Fruit fly (Drosophila melanogaster) whole organism, embryonic: ENCODE results near the gene CG10343.
A peak's percentile ranks its signal among the peaks of the same experiment; 100 is the strongest.

Experiments used
- ATbp ChIP-seq: fragments of 200-800 bp; sonication (Bioruptor generic); optimal IDR thresholded peaks from 2 replicates; lab custom pipeline; 2017; ENCODE audit warnings: missing biosample characterization, mild to moderate bottlenecking, missing genetic modification characterization, missing genetic modification reagents
- BtbVII ChIP-seq: fragments of 200-800 bp; sonication (Bioruptor generic); optimal IDR thresholded peaks from 3 replicates; lab custom pipeline; 2017; ENCODE audit warnings: missing biosample characterization, mild to moderate bottlenecking, missing genetic modification characterization
- C15 ChIP-seq: fragments of 200-800 bp; sonication (Bioruptor generic); IDR thresholded peaks from 3 replicates; pipeline ENCODE4 v1.3.6; 2022; ENCODE audit warnings: missing biosample characterization, missing genetic modification characterization
- CG10654 ChIP-seq: fragments of 200-800 bp; sonication (Bioruptor generic); optimal IDR thresholded peaks from 2 replicates; lab custom pipeline; 2016; ENCODE audit warnings: missing biosample characterization, missing genetic modification characterization
- CG11456 ChIP-seq: fragments of 200-800 bp; sonication (Bioruptor generic); IDR thresholded peaks from 3 replicates; pipeline ENCODE4 v1.3.6; 2022; ENCODE audit warnings: missing biosample characterization, missing genetic modification characterization
- CG13287 ChIP-seq: fragments of 200-800 bp; sonication (Bioruptor generic); IDR thresholded peaks from 2 replicates; pipeline ENCODE4 v1.3.6; 2022; ENCODE audit warnings: missing biosample characterization, missing genetic modification characterization; ENCODE audit not compliant: partially characterized antibody
- CG13296 ChIP-seq: fragments of 200-800 bp; sonication (Bioruptor generic); optimal IDR thresholded peaks from 3 replicates; lab custom pipeline; 2018; ENCODE audit warnings: missing biosample characterization, mild to moderate bottlenecking, missing genetic modification characterization
- CG14965 ChIP-seq: fragments of 200-800 bp; sonication (Bioruptor generic); optimal IDR thresholded peaks from 2 replicates; lab custom pipeline; 2016; ENCODE audit warnings: missing biosample characterization, missing genetic modification characterization, borderline replicate concordance
- CG15269 ChIP-seq: fragments of 200-800 bp; sonication (Bioruptor generic); optimal IDR thresholded peaks from 2 replicates; lab custom pipeline; 2018; ENCODE audit warnings: missing biosample characterization, mild to moderate bottlenecking, missing genetic modification characterization, moderate library complexity
- CG1647 ChIP-seq: fragments of 200-800 bp; sonication (Bioruptor generic); optimal IDR thresholded peaks from 3 replicates; lab custom pipeline; 2016; ENCODE audit warnings: missing biosample characterization, missing genetic modification characterization
- CG16813 ChIP-seq: fragments of 200-800 bp; sonication (Bioruptor generic); IDR thresholded peaks from 3 replicates; pipeline ENCODE4 v1.3.6; 2022; ENCODE audit warnings: missing biosample characterization, missing genetic modification characterization; ENCODE audit not compliant: partially characterized antibody
- CG18619 ChIP-seq: fragments of 200-800 bp; sonication (Bioruptor generic); optimal IDR thresholded peaks from 3 replicates; lab custom pipeline; 2017; ENCODE audit warnings: missing biosample characterization, mild to moderate bottlenecking, missing genetic modification characterization
- CG2120 ChIP-seq: fragments of 200-800 bp; sonication (Bioruptor generic); optimal IDR thresholded peaks from 3 replicates; lab custom pipeline; 2016; ENCODE audit warnings: missing biosample characterization, missing genetic modification characterization
- CG30431 ChIP-seq: fragments of 200-800 bp; sonication (Bioruptor generic); optimal IDR thresholded peaks from 2 replicates; lab custom pipeline; 2017; ENCODE audit warnings: missing biosample characterization, missing genetic modification characterization
- CG4617 ChIP-seq: fragments of 200-800 bp; sonication (Bioruptor generic); optimal IDR thresholded peaks from 3 replicates; lab custom pipeline; 2016; ENCODE audit warnings: missing biosample characterization, missing genetic modification characterization, borderline replicate concordance
- CG4730 ChIP-seq: fragments of 200-800 bp; sonication (Bioruptor generic); IDR thresholded peaks from 2 replicates; pipeline ENCODE4 v1.3.6; 2022; ENCODE audit warnings: missing biosample characterization, missing genetic modification characterization
- CG6683 ChIP-seq: fragments of 200-800 bp; sonication (Bioruptor generic); optimal IDR thresholded peaks from 2 replicates; lab custom pipeline; 2017; ENCODE audit warnings: missing biosample characterization, mild to moderate bottlenecking, missing genetic modification characterization, missing genetic modification reagents
- CG6854 ChIP-seq: fragments of 200-800 bp; sonication (Bioruptor generic); optimal IDR thresholded peaks from 3 replicates; lab custom pipeline; 2017; ENCODE audit warnings: missing biosample characterization, mild to moderate bottlenecking, missing genetic modification characterization
- CG8388 ChIP-seq: fragments of 200-800 bp; sonication (Bioruptor generic); optimal IDR thresholded peaks from 2 replicates; lab custom pipeline; 2019; ENCODE audit warnings: missing biosample characterization, mild to moderate bottlenecking, missing genetic modification characterization, moderate library complexity
- CG8944 ChIP-seq: fragments of 200-800 bp; sonication (Bioruptor generic); optimal IDR thresholded peaks from 3 replicates; lab custom pipeline; 2016; ENCODE audit warnings: missing biosample characterization, missing genetic modification characterization
- CG9609 ChIP-seq: fragments of 200-800 bp; sonication (Bioruptor generic); optimal IDR thresholded peaks from 3 replicates; lab custom pipeline; 2016; ENCODE audit warnings: missing biosample characterization, missing genetic modification characterization
- CG9727 ChIP-seq: fragments of 200-800 bp; sonication (Bioruptor generic); optimal IDR thresholded peaks from 3 replicates; lab custom pipeline; 2017; ENCODE audit warnings: missing biosample characterization, mild to moderate bottlenecking, missing genetic modification characterization
- CHES-1-like ChIP-seq: fragments of 200-800 bp; sonication (Bioruptor generic); optimal IDR thresholded peaks from 2 replicates; lab custom pipeline; 2016; ENCODE audit warnings: missing biosample characterization, missing genetic modification characterization
- Deaf1 ChIP-seq: fragments of 200-800 bp; optimal IDR thresholded peaks from 3 replicates; lab custom pipeline; 2019; ENCODE audit warnings: missing biosample characterization, mild to moderate bottlenecking, missing genetic modification characterization, moderate library complexity
- Dek ChIP-seq: fragments of 200-800 bp; sonication (Bioruptor generic); optimal IDR thresholded peaks from 3 replicates; lab custom pipeline; 2019; ENCODE audit warnings: missing biosample characterization, mild to moderate bottlenecking, missing genetic modification characterization, moderate library complexity
- Fer2 ChIP-seq: fragments of 200-800 bp; sonication (Bioruptor generic); optimal IDR thresholded peaks from 2 replicates; lab custom pipeline; 2018; ENCODE audit warnings: missing biosample characterization, mild to moderate bottlenecking, missing genetic modification characterization, moderate library complexity
- Gug ChIP-seq: fragments of 200-800 bp; sonication (Bioruptor generic); IDR thresholded peaks from 4 replicates; pipeline ENCODE4 v1.3.6; 2022; ENCODE audit warnings: missing biosample characterization, missing genetic modification characterization
- H2.0 ChIP-seq: fragments of 200-800 bp; sonication (Bioruptor generic); IDR thresholded peaks from 2 replicates; pipeline ENCODE4 v1.3.6; 2022; ENCODE audit warnings: missing biosample characterization, missing genetic modification characterization
- HHEX ChIP-seq: fragments of 200-800 bp; sonication (Bioruptor generic); optimal IDR thresholded peaks from 3 replicates; lab custom pipeline; 2017; ENCODE audit warnings: missing biosample characterization, mild to moderate bottlenecking, missing genetic modification characterization, missing genetic modification reagents
- Hr51 ChIP-seq, 2 experiments: fragments of 200-800 bp; sonication (Bioruptor generic); optimal IDR thresholded peaks; 2 replicates in 1 of 2; 3 replicates in 1 of 2; lab custom pipeline; 2016 to 2018; ENCODE audit warnings: missing biosample characterization in 2 of 2, missing genetic modification characterization in 2 of 2, mild to moderate bottlenecking in 1 of 2, moderate library complexity in 1 of 2
- Lim3 ChIP-seq: fragments of 200-800 bp; sonication (Bioruptor generic); IDR thresholded peaks from 2 replicates; pipeline ENCODE4 v1.3.6; 2022; ENCODE audit warnings: missing biosample characterization, missing genetic modification characterization
- Lpt ChIP-seq: fragments of >200 bp; optimal IDR thresholded peaks from 2 replicates; lab custom pipeline; 2018; ENCODE audit warnings: missing biosample characterization, missing genetic modification characterization
- Oaz ChIP-seq: fragments of 200-800 bp; sonication (Bioruptor generic); IDR thresholded peaks from 2 replicates; pipeline ENCODE4 v1.3.6; 2022; ENCODE audit warnings: missing biosample characterization, missing genetic modification characterization
- Tbp ChIP-seq: fragments of >200 bp; optimal IDR thresholded peaks from 2 replicates; lab custom pipeline; 2018; ENCODE audit warnings: missing biosample characterization, missing genetic modification characterization
- Xrp1 ChIP-seq: fragments of 200-800 bp; sonication (Bioruptor generic); IDR thresholded peaks from 2 replicates; pipeline ENCODE4 v1.3.6; 2022; ENCODE audit warnings: missing biosample characterization, missing genetic modification characterization
- bbx ChIP-seq: fragments of 200-800 bp; sonication (Bioruptor generic); IDR thresholded peaks from 2 replicates; pipeline ENCODE4 v1.3.6; 2022; ENCODE audit warnings: missing biosample characterization, missing genetic modification characterization; ENCODE audit not compliant: partially characterized antibody
- bcd ChIP-seq: fragments of 200-800 bp; sonication (Bioruptor generic); optimal IDR thresholded peaks from 2 replicates; lab custom pipeline; 2017; ENCODE audit warnings: missing biosample characterization, mild to moderate bottlenecking, missing genetic modification characterization
- da ChIP-seq: fragments of 200-800 bp; sonication (Bioruptor generic); optimal IDR thresholded peaks from 2 replicates; lab custom pipeline; 2016; ENCODE audit warnings: missing biosample characterization, missing genetic modification characterization
- dysf ChIP-seq: fragments of 200-800 bp; sonication (Bioruptor generic); IDR thresholded peaks from 3 replicates; pipeline ENCODE4 v1.3.6; 2022; ENCODE audit warnings: missing biosample characterization, missing genetic modification characterization
- emc ChIP-seq: fragments of 200-800 bp; sonication (Bioruptor generic); optimal IDR thresholded peaks from 2 replicates; lab custom pipeline; 2016; ENCODE audit warnings: missing biosample characterization, missing genetic modification characterization
- fd102C ChIP-seq: fragments of 200-800 bp; sonication (Bioruptor generic); optimal IDR thresholded peaks from 2 replicates; lab custom pipeline; 2018; ENCODE audit warnings: missing biosample characterization, mild to moderate bottlenecking, missing genetic modification characterization, moderate library complexity
- gro ChIP-seq: fragments of 200-800 bp; sonication (Bioruptor generic); optimal IDR thresholded peaks from 2 replicates; lab custom pipeline; 2016; ENCODE audit warnings: missing biosample characterization, missing genetic modification characterization
- hbn ChIP-seq: fragments of 200-800 bp; sonication (Bioruptor generic); IDR thresholded peaks from 2 replicates; pipeline ENCODE4 v1.3.6; 2022; ENCODE audit warnings: missing biosample characterization, missing genetic modification characterization; ENCODE audit not compliant: partially characterized antibody
- ken ChIP-seq: fragments of 200-800 bp; sonication (Bioruptor generic); IDR thresholded peaks from 3 replicates; pipeline ENCODE4 v1.3.6; 2022; ENCODE audit warnings: missing biosample characterization, missing genetic modification characterization
- lilli ChIP-seq: fragments of 200-800 bp; sonication (Bioruptor generic); optimal IDR thresholded peaks from 3 replicates; lab custom pipeline; 2016; ENCODE audit warnings: missing biosample characterization, missing genetic modification characterization
- sob ChIP-seq: fragments of 200-800 bp; sonication (Bioruptor generic); IDR thresholded peaks from 2 replicates; pipeline ENCODE4 v1.3.6; 2022; ENCODE audit warnings: missing biosample characterization, missing genetic modification characterization
- sqz ChIP-seq: fragments of 200-800 bp; sonication (Bioruptor generic); optimal IDR thresholded peaks from 3 replicates; lab custom pipeline; 2018; ENCODE audit warnings: missing biosample characterization, mild to moderate bottlenecking, missing genetic modification characterization
- tap ChIP-seq: fragments of 200-800 bp; optimal IDR thresholded peaks from 3 replicates; lab custom pipeline; 2019; ENCODE audit warnings: missing biosample characterization, mild to moderate bottlenecking, missing genetic modification characterization, moderate library complexity
- twi ChIP-seq: fragments of 200-800 bp; optimal IDR thresholded peaks from 2 replicates; lab custom pipeline; 2019; ENCODE audit warnings: missing biosample characterization, mild to moderate bottlenecking, missing genetic modification characterization, moderate library complexity
- tx ChIP-seq: fragments of 200-800 bp; sonication (Bioruptor generic); optimal IDR thresholded peaks from 2 replicates; lab custom pipeline; 2016; ENCODE audit warnings: missing biosample characterization, missing genetic modification characterization
- zen ChIP-seq: fragments of 200-800 bp; sonication (Bioruptor generic); optimal IDR thresholded peaks from 3 replicates; lab custom pipeline; 2018; ENCODE audit warnings: missing biosample characterization, mild to moderate bottlenecking, missing genetic modification characterization, moderate library complexity

CG10343 gene

dm6 chr2L:18705617-18706046 lies 2.4 kb downstream of the CG10343 start, which contains the start of gene Jwa (continued):
- TF ChIP-seq CG18619 (peak; percentile 79), CG16813 (peak; percentile 99), CG11456 (peak; percentile 90), Lpt (GFP tag; lab: Kevin White, UChicago) (no peak), CG10654 (GFP tag; lab: Kevin White, UChicago) (peak; percentile 91), H2.0 (GFP tag; lab: Robert Waterston, UW) (peak; percentile 92), hbn (peak; percentile 100), Tbp (GFP tag; lab: Kevin White, UChicago) (no peak), CG6683 (GFP tag; lab: Kevin White, UChicago) (peak; percentile 44), CG13287 (GFP tag; lab: Robert Waterston, UW) (peak; percentile 100), Fer2 (tag; lab: Kevin White, UChicago) (peak; percentile 70), HHEX (GFP tag; lab: Kevin White, UChicago) (peak; percentile 67), CG2120 (GFP tag; lab: Kevin White, UChicago) (peak; percentile 99), gro (GFP tag; lab: Kevin White, UChicago) (peak; percentile 88), CG1647 (GFP tag; lab: Kevin White, UChicago) (peak; percentile 84), fd102C (GFP tag; lab: Kevin White, UChicago) (peak; percentile 61), ken (peak; percentile 95), Xrp1 (GFP tag; lab: Robert Waterston, UW) (peak; percentile 93), tx (peak; percentile 95), emc (GFP tag; lab: Kevin White, UChicago) (peak; percentile 62), BtbVII (GFP tag; lab: Kevin White, UChicago) (no peak), C15 (GFP tag; lab: Robert Waterston, UW) (peak; percentile 87), da (GFP tag; lab: Kevin White, UChicago) (peak; percentile 58), CG9609 (GFP tag; lab: Kevin White, UChicago) (peak; percentile 95), Oaz (GFP tag; lab: Robert Waterston, UW) (peak; percentile 81), zen (tag; lab: Kevin White, UChicago) (peak; percentile 77), bcd (GFP tag; lab: Kevin White, UChicago) (peak; percentile 78), CG6854 (GFP tag; lab: Kevin White, UChicago) (peak; percentile 65), sqz (no peak), CG14965 (GFP tag; lab: Kevin White, UChicago) (no peak), CG4617 (GFP tag; lab: Kevin White, UChicago) (peak; percentile 97), CG4730 (GFP tag; lab: Robert Waterston, UW) (peak; percentile 77), CG8944 (peak; percentile 94), Lim3 (peak; percentile 65), Deaf1 (peak; percentile 56), Gug (GFP tag; lab: Robert Waterston, UW) (peak; percentile 94), CHES-1-like (GFP tag; lab: Kevin White, UChicago) (peak; percentile 93), lilli (GFP tag; lab: Kevin White, UChicago) (peak; percentile 97), CG13296 (GFP tag; lab: Kevin White, UChicago) (peak; percentile 77), CG9727 (GFP tag; lab: Kevin White, UChicago) (peak; percentile 81), Hr51 (GFP tag; optimal IDR thresholded peaks at IDR 0.05; lab: Kevin White, UChicago) (peak; percentile 86 to 90), Dek (tag; lab: Kevin White, UChicago) (peak; percentile 95), twi (tag; lab: Kevin White, UChicago) (peak; percentile 69), ATbp (GFP tag; lab: Kevin White, UChicago) (peak; percentile 88), dysf (GFP tag; lab: Robert Waterston, UW) (peak; percentile 88), CG15269 (tag; lab: Kevin White, UChicago) (peak; percentile 81), CG8388 (peak; percentile 68), tap (tag; lab: Kevin White, UChicago) (peak; percentile 39), bbx (GFP tag; lab: Robert Waterston, UW) (peak; percentile 97), sob (GFP tag; lab: Robert Waterston, UW) (peak; percentile 95), CG30431 (peak; percentile 96)
